Fruit fly (Drosophila melanogaster): ENCODE measurements around the gene CG14563.
A peak's percentile ranks its signal among the peaks of the same experiment; 100 is the strongest.

CG14563 gene

DNA sequence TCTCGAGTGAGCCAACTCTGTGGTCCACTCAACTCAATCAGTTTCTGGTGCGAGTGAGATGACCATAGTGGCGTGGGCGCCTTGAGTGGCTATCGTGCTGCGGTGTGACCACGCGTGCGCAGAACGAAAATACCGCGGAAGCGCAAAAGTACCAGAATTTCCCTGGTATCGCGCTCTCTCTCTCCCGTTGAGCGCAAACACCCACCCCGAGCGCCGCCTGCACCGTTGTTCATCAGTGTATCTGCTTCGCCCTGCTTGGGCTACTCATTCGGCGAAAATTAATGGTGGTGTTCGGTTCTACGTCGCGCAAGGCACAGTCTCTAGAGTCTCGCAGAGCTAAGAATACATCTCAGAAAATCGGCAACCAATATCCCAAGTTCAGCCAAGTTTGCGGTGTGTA lies 37.2 kb upstream of the CG14563 start (continued):
- TF ChIP-seq peb (GFP tag; IDR thresholded peaks at IDR 0.05), result 0 out of 2 replicates have a peak, but pooled peaks have one; percentile 10
- TF ChIP-seq CG4424 (GFP tag; optimal IDR thresholded peaks at IDR 0.05), result no peak
- no peak for TF ChIP-seq Bteb2 (GFP tag; optimal IDR thresholded peaks at IDR 0.05)
- no peak; the same call in 1 of the 2 replicates for TF ChIP-seq vvl (GFP tag; IDR thresholded peaks at IDR 0.05)
- TF ChIP-seq CG8359 (GFP tag; optimal IDR thresholded peaks at IDR 0.05; ENCODE audit: borderline replicate concordance), result no peak
- TF ChIP-seq dati (GFP tag; IDR thresholded peaks at IDR 0.05), result no peak
- TF ChIP-seq CG30431 (GFP tag; optimal IDR thresholded peaks at IDR 0.05), result no peak
- TF ChIP-seq sens-2 (GFP tag; IDR thresholded peaks at IDR 0.05), result 0 out of 2 replicates have a peak, but pooled peaks have one; percentile 47
- no peak for TF ChIP-seq CG12236 (GFP tag; optimal IDR thresholded peaks at IDR 0.05)
- TF ChIP-seq CG6654 (GFP tag; optimal IDR thresholded peaks at IDR 0.05), result no peak
- peak; percentile 46; the same call in 1 of the 4 replicates for TF ChIP-seq Dll (GFP tag; IDR thresholded peaks at IDR 0.05; ENCODE audit: partially characterized antibody)
- peak; percentile 22 for TF ChIP-seq HmgD (GFP tag; optimal IDR thresholded peaks at IDR 0.05)
- TF ChIP-seq Hsf (GFP tag; optimal IDR thresholded peaks at IDR 0.05), result peak; percentile 12
- TF ChIP-seq Nf-YC (tag; optimal IDR thresholded peaks at IDR 0.05), result peak; percentile 62
- no peak for TF ChIP-seq B-H1 (GFP tag; IDR thresholded peaks at IDR 0.05)
- TF ChIP-seq CG9609 (GFP tag; optimal IDR thresholded peaks at IDR 0.05), result no peak
- TF ChIP-seq crc (GFP tag; optimal IDR thresholded peaks at IDR 0.05), result no peak
- peak; percentile 41 for TF ChIP-seq dm (GFP tag; optimal IDR thresholded peaks at IDR 0.05)
- no peak for TF ChIP-seq emc (GFP tag; optimal IDR thresholded peaks at IDR 0.05)
- no peak for TF ChIP-seq CG11247 (GFP tag; IDR thresholded peaks at IDR 0.05)
- no peak for TF ChIP-seq CG12219 (GFP tag; optimal IDR thresholded peaks at IDR 0.05)
- no peak for TF ChIP-seq CG16815 (GFP tag; optimal IDR thresholded peaks at IDR 0.05)
- TF ChIP-seq lab (GFP tag; optimal IDR thresholded peaks at IDR 0.05), result peak; percentile 52
- TF ChIP-seq bigmax (GFP tag; optimal IDR thresholded peaks at IDR 0.05), result peak; percentile 19
- no peak for TF ChIP-seq Hr51 (GFP tag; optimal IDR thresholded peaks at IDR 0.05)
- no peak for TF ChIP-seq tgo (GFP tag; IDR thresholded peaks at IDR 0.05)
- TF ChIP-seq CG5245 (GFP tag; optimal IDR thresholded peaks at IDR 0.05), result peak; percentile 31
- peak; percentile 47 for TF ChIP-seq mirr (GFP tag; optimal IDR thresholded peaks at IDR 0.05)
- no peak for TF ChIP-seq H2.0 (GFP tag; IDR thresholded peaks at IDR 0.05)
- TF ChIP-seq CG10366 (GFP tag; IDR thresholded peaks at IDR 0.05), result peak; percentile 11; the same call in 1 of the 2 replicates
- TF ChIP-seq ftz-f1 (GFP tag; optimal IDR thresholded peaks at IDR 0.05), result peak; percentile 59
- 0 out of 2 replicates have a peak, but pooled peaks have one; percentile 27 for TF ChIP-seq toy (GFP tag; IDR thresholded peaks at IDR 0.05)
- TF ChIP-seq luna (GFP tag; optimal IDR thresholded peaks at IDR 0.05), result no peak
- TF ChIP-seq Spps (tag; optimal IDR thresholded peaks at IDR 0.05), result no peak
- TF ChIP-seq Dek (tag; optimal IDR thresholded peaks at IDR 0.05), result no peak
- peak; percentile 25 for TF ChIP-seq B-H2 (GFP tag; optimal IDR thresholded peaks at IDR 0.05)
- TF ChIP-seq ato (GFP tag; IDR thresholded peaks at IDR 0.05; ENCODE audit: partially characterized antibody), result peak; percentile 85; the same call in 1 of the 2 replicates
- peak; percentile 90 for TF ChIP-seq Jarid2 (GFP tag; optimal IDR thresholded peaks at IDR 0.05)
- no peak for TF ChIP-seq sima (GFP tag; optimal IDR thresholded peaks at IDR 0.05)
- TF ChIP-seq dysf (GFP tag; IDR thresholded peaks at IDR 0.05), result no peak; the same call in 2 of the 3 replicates
- peak; percentile 36 for TF ChIP-seq CG3281 (GFP tag; optimal IDR thresholded peaks at IDR 0.05)
- no peak for TF ChIP-seq CG1792 (GFP tag; optimal IDR thresholded peaks at IDR 0.05)
- TF ChIP-seq NC2β (GFP tag; optimal IDR thresholded peaks at IDR 0.05), result peak; percentile 8
- TF ChIP-seq slbo (GFP tag; IDR thresholded peaks at IDR 0.05), result peak; percentile 37
- no peak for TF ChIP-seq dan (GFP tag; IDR thresholded peaks at IDR 0.05)
- no peak for TF ChIP-seq tio (GFP tag; optimal IDR thresholded peaks at IDR 0.05)
- TF ChIP-seq prd (optimal IDR thresholded peaks at IDR 0.05), result no peak
- TF ChIP-seq prd (GFP tag; IDR thresholded peaks at IDR 0.05), result no peak
- peak; percentile 63; the same call in 1 of the 2 replicates for TF ChIP-seq CG32532 (GFP tag; IDR thresholded peaks at IDR 0.05)
- TF ChIP-seq Doc3 (GFP tag; IDR thresholded peaks at IDR 0.05; ENCODE audit: partially characterized antibody), result 0 out of 3 replicates have a peak, but pooled peaks have one; percentile 38
- TF ChIP-seq hb (GFP tag; IDR thresholded peaks at IDR 0.05; ENCODE audit: partially characterized antibody), result no peak
- no peak for TF ChIP-seq CG14050 (GFP tag; IDR thresholded peaks at IDR 0.05)

Measured in whole organism, embryonic.